Worm (Caenorhabditis elegans) whole organism, L3 larva: ENCODE results near the gene srw-11.

Experiments
- R02D3.7 ChIP-seq: fragments of 150-350 bp; optimal IDR thresholded peaks from 2 replicates; lab custom pipeline; 2014; ENCODE audit warnings: missing biosample characterization, missing genetic modification characterization
- aly-2 ChIP-seq: fragments of 150-350 bp; optimal IDR thresholded peaks from 2 replicates; lab custom pipeline; 2014; ENCODE audit warnings: missing biosample characterization, missing genetic modification characterization
- ama-1 ChIP-seq: fragments of 150-350 bp; optimal IDR thresholded peaks from 2 replicates; lab custom pipeline; 2018
- ceh-16 ChIP-seq: sonication (generic microtip); optimal IDR thresholded peaks from 2 replicates; lab custom pipeline; 2017; ENCODE audit warnings: missing biosample characterization, missing genetic modification characterization
- ceh-28 ChIP-seq: fragments of 150-350 bp; optimal IDR thresholded peaks from 2 replicates; lab custom pipeline; 2014; ENCODE audit warnings: missing biosample characterization, missing genetic modification reagents, missing genetic modification characterization
- ceh-82 ChIP-seq: fragments of 150-350 bp; optimal IDR thresholded peaks from 2 replicates; lab custom pipeline; 2014; ENCODE audit warnings: missing biosample characterization, missing genetic modification characterization
- ceh-9 ChIP-seq: sonication (generic microtip); optimal IDR thresholded peaks from 2 replicates; lab custom pipeline; 2018; ENCODE audit warnings: missing biosample characterization, missing genetic modification characterization
- daf-12 ChIP-seq: fragments of 150-350 bp; optimal IDR thresholded peaks from 2 replicates; lab custom pipeline; 2014; ENCODE audit warnings: missing biosample characterization, missing genetic modification reagents, missing genetic modification characterization
- egl-5 ChIP-seq: fragments of 150-350 bp; optimal IDR thresholded peaks from 2 replicates; lab custom pipeline; 2017; ENCODE audit warnings: missing biosample characterization, missing genetic modification reagents, missing genetic modification characterization, inconsistent platforms
- elt-1 ChIP-seq: fragments of 150-350 bp; optimal IDR thresholded peaks from 2 replicates; lab custom pipeline; 2014; ENCODE audit warnings: missing biosample characterization, missing genetic modification characterization
- elt-2 ChIP-seq: sonication (generic microtip); optimal IDR thresholded peaks from 2 replicates; lab custom pipeline; 2016; ENCODE audit warnings: missing genetic modification reagents, mild to moderate bottlenecking, missing genetic modification characterization, missing compliant biosample characterization
- fkh-2 ChIP-seq: fragments of 150-350 bp; optimal IDR thresholded peaks from 2 replicates; lab custom pipeline; 2014; ENCODE audit warnings: missing biosample characterization, missing genetic modification reagents, missing genetic modification characterization
- fos-1 ChIP-seq: fragments of 150-350 bp; optimal IDR thresholded peaks from 2 replicates; lab custom pipeline; 2014; ENCODE audit warnings: missing biosample characterization, missing genetic modification characterization
- hmg-11 ChIP-seq: sonication (generic microtip); optimal IDR thresholded peaks from 2 replicates; lab custom pipeline; 2016; ENCODE audit warnings: missing genetic modification characterization, missing compliant biosample characterization
- jun-1 ChIP-seq: fragments of 150-350 bp; optimal IDR thresholded peaks from 2 replicates; lab custom pipeline; 2014; ENCODE audit warnings: missing biosample characterization, missing genetic modification reagents, missing genetic modification characterization
- lin-15B ChIP-seq: fragments of 150-350 bp; optimal IDR thresholded peaks from 2 replicates; lab custom pipeline; 2014; ENCODE audit warnings: missing biosample characterization, missing genetic modification characterization
- lin-39 ChIP-seq: fragments of 150-350 bp; optimal IDR thresholded peaks from 2 replicates; lab custom pipeline; 2018; ENCODE audit warnings: missing biosample characterization, missing genetic modification reagents, missing genetic modification characterization
- lsy-12 ChIP-seq: sonication (generic microtip); optimal IDR thresholded peaks from 2 replicates; lab custom pipeline; 2016; ENCODE audit warnings: mild to moderate bottlenecking, missing genetic modification characterization, missing compliant biosample characterization
- mml-1 ChIP-seq: fragments of 150-350 bp; sonication (generic microtip); optimal IDR thresholded peaks from 3 replicates; lab custom pipeline; 2014; ENCODE audit warnings: missing biosample characterization, missing genetic modification characterization
- nhr-11 ChIP-seq: fragments of 150-350 bp; optimal IDR thresholded peaks from 2 replicates; lab custom pipeline; 2014; ENCODE audit warnings: missing biosample characterization, missing genetic modification characterization
- nhr-23 ChIP-seq: fragments of 150-350 bp; optimal IDR thresholded peaks from 2 replicates; lab custom pipeline; 2014; ENCODE audit warnings: missing biosample characterization, missing genetic modification reagents, missing genetic modification characterization
- nhr-237 ChIP-seq: fragments of 150-350 bp; optimal IDR thresholded peaks from 2 replicates; lab custom pipeline; 2014; ENCODE audit warnings: missing biosample characterization, missing genetic modification characterization
- nhr-28 ChIP-seq: fragments of 150-350 bp; optimal IDR thresholded peaks from 2 replicates; lab custom pipeline; 2014; ENCODE audit warnings: missing biosample characterization, missing genetic modification characterization
- nhr-67 ChIP-seq: fragments of 150-350 bp; optimal IDR thresholded peaks from 2 replicates; lab custom pipeline; 2014; ENCODE audit warnings: missing biosample characterization, missing genetic modification characterization
- nhr-76 ChIP-seq: fragments of 150-350 bp; sonication (generic microtip); optimal IDR thresholded peaks from 5 replicates; lab custom pipeline; 2014; ENCODE audit warnings: missing biosample characterization, missing genetic modification characterization
- nhr-77 ChIP-seq: fragments of 150-350 bp; optimal IDR thresholded peaks from 2 replicates; lab custom pipeline; 2014; ENCODE audit warnings: missing biosample characterization, missing genetic modification characterization
- pha-4 ChIP-seq: fragments of 150-350 bp; optimal IDR thresholded peaks from 2 replicates; lab custom pipeline; 2014; ENCODE audit warnings: missing biosample characterization, missing genetic modification reagents, missing genetic modification characterization
- pqm-1 ChIP-seq: fragments of 150-350 bp; optimal IDR thresholded peaks from 2 replicates; lab custom pipeline; 2017; ENCODE audit warnings: missing biosample characterization, missing genetic modification characterization, inconsistent platforms
- sea-2 ChIP-seq: fragments of 150-350 bp; sonication (generic microtip); optimal IDR thresholded peaks from 4 replicates; lab custom pipeline; 2014; ENCODE audit warnings: missing biosample characterization, missing genetic modification reagents, missing genetic modification characterization
- skn-1 ChIP-seq: fragments of 150-350 bp; optimal IDR thresholded peaks from 2 replicates; lab custom pipeline; 2014; ENCODE audit warnings: missing biosample characterization, missing genetic modification characterization
- snpc-4 ChIP-seq: fragments of 150-350 bp; optimal IDR thresholded peaks from 2 replicates; lab custom pipeline; 2014; ENCODE audit warnings: missing biosample characterization, missing genetic modification characterization
- tbx-2 ChIP-seq: sonication (generic microtip); optimal IDR thresholded peaks from 2 replicates; lab custom pipeline; 2016; ENCODE audit warnings: mild to moderate bottlenecking, missing genetic modification characterization, missing compliant biosample characterization
- unc-39 ChIP-seq: sonication (generic microtip); optimal IDR thresholded peaks from 4 replicates; lab custom pipeline; 2017; ENCODE audit warnings: missing biosample characterization, missing genetic modification characterization
- zag-1 ChIP-seq: fragments of 150-350 bp; optimal IDR thresholded peaks from 2 replicates; lab custom pipeline; 2014; ENCODE audit warnings: missing biosample characterization, missing genetic modification characterization
- ztf-11 ChIP-seq: fragments of 150-350 bp; optimal IDR thresholded peaks from 2 replicates; lab custom pipeline; 2014; ENCODE audit warnings: missing biosample characterization, missing genetic modification characterization
- ztf-4 ChIP-seq: fragments of 150-350 bp; optimal IDR thresholded peaks from 2 replicates; lab custom pipeline; 2014; ENCODE audit warnings: missing biosample characterization, missing genetic modification characterization

Gene srw-11

DNA sequence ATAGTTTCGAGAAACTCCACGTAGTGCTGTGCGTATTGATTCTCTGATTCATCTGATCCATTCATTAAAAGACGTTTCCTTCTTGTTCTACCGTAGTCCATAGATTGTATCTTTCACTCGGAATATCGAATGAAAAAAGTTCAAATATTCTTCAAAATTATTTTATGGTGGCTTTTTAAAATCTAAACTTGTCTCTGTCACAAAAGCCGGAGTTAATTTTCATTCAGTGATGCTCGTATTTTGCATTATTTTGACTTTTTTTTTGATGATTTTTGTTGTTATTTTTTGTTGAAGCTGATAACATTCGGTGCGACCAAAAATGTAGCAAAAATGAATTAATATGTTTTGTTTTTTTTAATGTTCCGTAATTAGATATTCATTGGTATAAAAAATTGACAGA, 4.5 kb downstream of the srw-11 start, which contains the start of gene nhr-164:
Gene nhr-164, minus strand, starts transcription at position 101 of the 400 bp plus-strand sequence.
- TF ChIP-seq nhr-23 (tag; lab: Kevin White, UChicago) (no peak), lsy-12 (tag; lab: Kevin White, UChicago) (no peak), elt-2 (tag; lab: Kevin White, UChicago) (no peak)

DNA sequence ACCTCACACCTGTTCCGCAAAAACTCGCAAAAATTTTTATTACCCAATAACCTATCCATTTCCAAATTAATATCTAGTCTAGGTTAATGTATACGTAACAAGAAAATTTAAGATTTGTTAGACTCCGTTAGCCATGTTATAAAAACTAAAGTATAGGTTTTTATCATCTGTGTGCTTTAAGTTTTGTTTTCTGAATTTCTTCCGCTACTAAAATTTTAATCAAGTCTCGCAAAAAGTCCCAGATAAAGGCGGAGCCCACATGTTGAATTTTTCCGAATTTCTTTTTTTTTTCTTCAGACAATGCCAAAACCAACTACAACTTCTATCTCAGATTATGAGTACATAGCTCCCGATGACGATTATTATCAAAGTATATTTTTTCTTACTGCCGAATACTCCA, 7.9 kb downstream of the srw-11 start, which contains the start of gene srw-13:
Gene srw-13, plus strand, starts transcription at position 301 of the 400 bp plus-strand sequence.
- no peak for TF ChIP-seq snpc-4 (tag; lab: Kevin White, UChicago)
- no peak for TF ChIP-seq ceh-28 (tag; lab: Kevin White, UChicago)
- TF ChIP-seq pha-4 (tag; lab: Kevin White, UChicago): no peak
- no peak for TF ChIP-seq pqm-1 (tag; lab: Kevin White, UChicago)
- TF ChIP-seq daf-12 (tag; lab: Kevin White, UChicago): no peak
- TF ChIP-seq, all 47 proteins: peak for 0

DNA sequence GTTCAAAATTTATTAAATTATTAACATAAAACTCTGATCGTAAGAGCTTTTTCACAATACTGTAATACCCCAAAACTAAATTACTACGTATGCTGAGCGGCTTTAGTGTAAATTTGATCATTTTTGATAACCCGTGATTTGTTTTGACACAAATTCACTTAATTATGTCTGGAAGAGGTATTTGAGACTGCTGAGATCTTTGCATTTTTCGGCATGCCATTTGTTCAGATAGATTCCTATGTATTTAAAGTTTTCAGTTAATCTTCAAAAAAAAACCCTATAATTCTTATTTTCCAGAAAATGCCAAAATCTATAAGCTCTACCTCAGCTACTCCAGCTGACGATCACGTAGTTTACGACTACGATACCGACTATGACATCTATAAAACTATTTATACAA, 9.9 kb downstream of the srw-11 start, which contains the start of gene srw-15:
Gene srw-15, plus strand, starts transcription at position 301 of the 400 bp plus-strand sequence.
- TF ChIP-seq lin-15B (tag; lab: Kevin White, UChicago): no peak
- no peak for TF ChIP-seq nhr-11 (tag; lab: Kevin White, UChicago)
- no peak for TF ChIP-seq tbx-2 (tag; lab: Kevin White, UChicago)
- TF ChIP-seq fkh-2 (tag; lab: Kevin White, UChicago): no peak
- TF ChIP-seq ztf-4 (tag; lab: Kevin White, UChicago): no peak
- no peak for TF ChIP-seq ceh-28 (tag; lab: Kevin White, UChicago)
- TF ChIP-seq nhr-67 (tag; lab: Kevin White, UChicago): no peak

DNA sequence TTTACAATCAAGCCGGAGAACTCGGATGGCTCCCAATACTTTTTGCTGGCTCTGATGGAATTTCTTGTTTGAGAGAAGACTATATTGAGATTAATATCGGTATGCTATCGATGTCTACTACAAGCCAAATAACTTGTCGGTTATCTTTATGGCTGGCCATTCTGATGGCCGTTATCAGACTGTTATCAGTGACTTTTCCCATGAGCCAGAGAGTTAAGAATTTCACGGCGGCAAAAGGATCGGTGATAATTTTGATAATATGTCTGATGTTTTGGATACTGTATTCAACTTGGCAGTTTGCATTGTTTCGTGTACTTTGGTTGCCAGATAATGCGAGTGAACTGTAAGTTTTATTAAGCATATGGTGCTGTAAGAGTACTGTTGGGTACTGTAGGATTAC, 13.9 kb downstream of the srw-11 start:
- TF ChIP-seq ceh-82 (tag; lab: Kevin White, UChicago) (no peak), elt-2 (tag; lab: Kevin White, UChicago) (peak; percentile 56)

DNA sequence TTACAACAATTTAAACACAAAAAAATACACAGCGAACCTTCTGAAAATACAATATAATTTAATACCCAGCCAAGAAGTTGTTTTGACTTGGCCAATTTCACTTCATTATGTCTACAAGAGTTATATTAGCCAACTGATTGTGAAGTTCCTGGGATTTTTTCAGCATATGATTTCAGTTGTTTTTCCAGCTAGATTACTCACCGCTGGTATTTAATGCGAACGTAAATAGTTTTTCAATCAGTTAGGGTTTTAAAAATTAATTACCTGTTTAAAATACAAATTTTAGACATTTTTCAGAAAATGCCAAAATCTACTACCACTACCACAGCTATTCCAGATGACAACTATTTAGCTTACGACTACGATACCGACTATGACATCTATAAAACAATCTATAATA, 14.5 kb downstream of the srw-11 start, which contains the start of gene srw-14:
Gene srw-14, plus strand, starts transcription at position 301 of the 400 bp plus-strand sequence.
- TF ChIP-seq mml-1 (tag; lab: Kevin White, UChicago): no peak
- no peak for TF ChIP-seq nhr-76 (tag; lab: Kevin White, UChicago)
- no peak for TF ChIP-seq ceh-28 (tag; lab: Kevin White, UChicago)
- TF ChIP-seq nhr-23 (tag; lab: Kevin White, UChicago): no peak
- TF ChIP-seq unc-39 (tag; lab: Kevin White, UChicago): no peak
- TF ChIP-seq jun-1 (tag; lab: Kevin White, UChicago): no peak
- no peak for TF ChIP-seq aly-2 (tag; lab: Kevin White, UChicago)
- TF ChIP-seq ceh-16: no peak
- TF ChIP-seq nhr-77: no peak
- TF ChIP-seq zag-1 (tag; lab: Kevin White, UChicago): no peak
- no peak for TF ChIP-seq lin-39 (tag; lab: Kevin White, UChicago)
- no peak for TF ChIP-seq nhr-11 (tag; lab: Kevin White, UChicago)
- TF ChIP-seq, all 47 proteins: peak for 0

DNA sequence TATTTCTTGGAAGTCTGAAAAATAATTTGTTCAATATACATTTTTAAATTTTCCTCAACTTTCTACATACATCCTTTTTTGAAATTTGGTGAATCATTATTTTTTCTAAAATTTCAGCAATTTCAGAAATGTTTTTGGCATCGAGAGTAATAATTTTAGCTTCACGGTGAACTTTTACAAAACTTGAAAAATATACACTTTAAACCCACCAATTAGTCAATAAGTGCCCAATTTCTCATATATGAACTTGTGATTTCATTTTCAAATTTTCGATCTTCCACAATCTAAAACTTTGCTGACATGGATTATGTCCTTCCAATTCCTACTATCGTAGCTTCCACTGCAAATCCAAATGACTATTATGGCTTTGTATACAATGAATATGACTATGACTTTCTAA, 16.4 kb downstream of the srw-11 start, which contains the start of gene srw-24:
Gene srw-24, plus strand, starts transcription at position 301 of the 400 bp plus-strand sequence.
- TF ChIP-seq ama-1 (lab: Kevin White, UChicago): no peak
- TF ChIP-seq nhr-28 (tag; lab: Kevin White, UChicago): no peak
- TF ChIP-seq ceh-9 (tag; lab: Kevin White, UChicago): no peak
- no peak for TF ChIP-seq nhr-77

DNA sequence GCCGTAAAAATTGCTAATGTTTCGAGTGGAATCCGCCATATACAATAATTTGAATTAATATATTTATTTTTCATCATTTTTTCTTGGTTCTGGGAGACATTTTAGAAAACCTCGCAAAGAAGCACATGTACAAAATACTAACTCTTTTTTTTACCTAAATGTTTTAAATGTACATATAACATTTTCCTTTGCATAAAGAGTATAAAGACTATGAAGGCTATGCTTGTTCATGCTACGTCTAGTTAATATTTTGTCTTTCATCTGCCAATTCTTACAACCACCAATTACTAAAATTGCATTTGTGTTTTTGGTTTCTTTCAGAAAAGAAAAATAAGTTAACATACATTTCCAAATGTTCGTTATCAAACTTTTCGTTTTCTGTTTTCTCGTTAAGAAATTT, 18.8 kb downstream of the srw-11 start, which contains the start of gene irld-25:
Gene irld-25, plus strand, starts transcription at position 301 of the 400 bp plus-strand sequence.
- TF ChIP-seq nhr-11 (tag; lab: Kevin White, UChicago) (no peak), nhr-237 (tag; lab: Kevin White, UChicago) (no peak), fkh-2 (tag; lab: Kevin White, UChicago) (no peak), ztf-4 (tag; lab: Kevin White, UChicago) (no peak), sea-2 (GFP tag; lab: Kevin White, UChicago) (no peak), ztf-11 (tag; lab: Kevin White, UChicago) (no peak), egl-5 (tag; lab: Kevin White, UChicago) (no peak), skn-1 (tag; lab: Kevin White, UChicago) (no peak), elt-1 (tag; lab: Kevin White, UChicago) (no peak), R02D3.7 (tag; lab: Kevin White, UChicago) (no peak), fos-1 (tag; lab: Kevin White, UChicago) (no peak), hmg-11 (tag; lab: Kevin White, UChicago) (no peak)
